Worm (Caenorhabditis elegans) whole organism, early embryonic: ENCODE results near the gene C07E3.10.
A peak's percentile ranks its signal among the peaks of the same experiment; 100 is the strongest.

Experiments
- B0310.2 ChIP-seq: sonication (generic microtip); optimal IDR thresholded peaks from 2 replicates; lab custom pipeline; 2016; ENCODE audit warnings: mild to moderate bottlenecking, missing genetic modification characterization, missing compliant biosample characterization
- F13C5.2 ChIP-seq: sonication (generic microtip); optimal IDR thresholded peaks from 2 replicates; lab custom pipeline; 2017; ENCODE audit warnings: mild to moderate bottlenecking, missing genetic modification characterization, inconsistent platforms, missing compliant biosample characterization
- aly-1 ChIP-seq: sonication (generic microtip); optimal IDR thresholded peaks from 2 replicates; lab custom pipeline; 2016; ENCODE audit warnings: missing genetic modification characterization, missing compliant biosample characterization
- ama-1 ChIP-seq: fragments of 150-350 bp; optimal IDR thresholded peaks from 2 replicates; lab custom pipeline; 2014
- ceh-13 ChIP-seq: fragments of 200-800 bp; sonication (Bioruptor generic); optimal IDR thresholded peaks from 2 replicates; lab custom pipeline; 2018; ENCODE audit warnings: mild to moderate bottlenecking, missing genetic modification characterization, missing compliant biosample characterization
- ceh-36 ChIP-seq: sonication (generic microtip); optimal IDR thresholded peaks from 2 replicates; lab custom pipeline; 2016; ENCODE audit warnings: missing genetic modification characterization, inconsistent platforms, missing compliant biosample characterization
- ets-7 ChIP-seq: sonication (generic microtip); optimal IDR thresholded peaks from 2 replicates; lab custom pipeline; 2016; ENCODE audit warnings: missing genotype, missing genetic modification characterization, missing compliant biosample characterization
- flt-1 ChIP-seq: fragments of 200-800 bp; sonication (Bioruptor generic); IDR thresholded peaks from 2 replicates; pipeline ENCODE4 v1.3.6; 2022; ENCODE audit warnings: missing genetic modification characterization, missing compliant biosample characterization
- hmbx-1 ChIP-seq: sonication (generic microtip); optimal IDR thresholded peaks from 2 replicates; lab custom pipeline; 2016; ENCODE audit warnings: mild to moderate bottlenecking, missing genetic modification characterization, missing compliant biosample characterization
- hmg-4 ChIP-seq: fragments of 200-800 bp; sonication (Bioruptor generic); optimal IDR thresholded peaks from 2 replicates; lab custom pipeline; 2018; ENCODE audit warnings: mild to moderate bottlenecking, missing genetic modification characterization, missing compliant biosample characterization
- hnd-1 ChIP-seq: sonication (generic microtip); optimal IDR thresholded peaks from 2 replicates; lab custom pipeline; 2016; ENCODE audit warnings: missing genetic modification characterization, missing compliant biosample characterization
- pes-1 ChIP-seq: fragments of 200-800 bp; sonication (Bioruptor generic); IDR thresholded peaks from 2 replicates; pipeline ENCODE4 v1.3.6; 2022; ENCODE audit warnings: missing genetic modification reagents, missing genetic modification characterization, missing compliant biosample characterization
- scrt-1 ChIP-seq: fragments of 200-800 bp; sonication (Bioruptor generic); IDR thresholded peaks from 2 replicates; pipeline ENCODE4 v1.3.6; 2022; ENCODE audit warnings: missing genetic modification characterization, missing compliant biosample characterization
- sea-1 ChIP-seq: fragments of 200-800 bp; sonication (Bioruptor generic); conservative IDR thresholded peaks from 2 replicates; pipeline ENCODE4 v1.3.6; 2022; ENCODE audit warnings: missing genetic modification characterization, missing compliant biosample characterization
- tbx-11 ChIP-seq: fragments of 200-800 bp; sonication (Bioruptor generic); IDR thresholded peaks from 2 replicates; pipeline ENCODE4 v1.3.6; 2022; ENCODE audit warnings: missing genetic modification characterization, missing compliant biosample characterization
- tbx-37 ChIP-seq: fragments of 200-800 bp; sonication (Bioruptor generic); conservative IDR thresholded peaks from 2 replicates; pipeline ENCODE4 v1.3.6; 2022; ENCODE audit warnings: missing genetic modification reagents, missing genetic modification characterization, missing compliant biosample characterization
- tra-4 ChIP-seq: sonication (generic microtip); optimal IDR thresholded peaks from 2 replicates; lab custom pipeline; 2017; ENCODE audit warnings: missing genetic modification characterization, missing compliant biosample characterization

C07E3.10 gene

DNA sequence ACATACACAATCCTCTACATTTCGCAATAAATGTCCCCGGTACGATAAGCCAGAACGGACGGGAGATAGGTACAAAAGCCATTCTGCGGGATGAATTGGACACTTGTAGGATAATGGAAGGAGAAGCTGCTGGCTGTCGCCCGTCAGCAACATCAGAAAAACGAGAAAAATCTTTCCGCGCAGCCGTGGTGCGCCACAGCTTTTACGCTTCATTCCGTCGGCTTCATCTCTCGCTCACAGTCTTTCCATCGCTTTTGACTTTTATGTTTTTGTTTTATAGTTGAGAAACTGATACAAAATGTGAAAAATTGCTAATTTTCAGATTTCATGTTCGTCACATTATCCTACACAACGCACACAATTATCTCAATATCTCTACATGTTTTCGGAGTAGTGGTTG lies at the start of gene C07E3.10:
Gene C07E3.10 (plus strand): TSS at position 301 of the 400 bp plus-strand sequence.
- TF ChIP-seq ceh-36 (tag; lab: Kevin White, UChicago) = no peak
- TF ChIP-seq ets-7 (tag; lab: Kevin White, UChicago) = no peak
- no peak for TF ChIP-seq hmbx-1 (tag; lab: Kevin White, UChicago)
- no peak for TF ChIP-seq B0310.2 (tag; lab: Kevin White, UChicago)
- no peak for TF ChIP-seq scrt-1 (GFP tag; lab: Robert Waterston, UW)
- TF ChIP-seq sea-1 (GFP tag; lab: Robert Waterston, UW) = no peak
- no peak for TF ChIP-seq flt-1 (GFP tag; lab: Robert Waterston, UW)
- no peak for TF ChIP-seq ama-1
- TF ChIP-seq ceh-13 = no peak
- no peak for TF ChIP-seq tbx-37 (GFP tag; lab: Robert Waterston, UW)
- no peak for TF ChIP-seq tra-4 (tag; lab: Kevin White, UChicago)
- no peak for TF ChIP-seq aly-1 (tag; lab: Kevin White, UChicago)
- no peak for TF ChIP-seq hnd-1 (tag; lab: Kevin White, UChicago)
- TF ChIP-seq pes-1 (GFP tag; lab: Robert Waterston, UW) = no peak

DNA sequence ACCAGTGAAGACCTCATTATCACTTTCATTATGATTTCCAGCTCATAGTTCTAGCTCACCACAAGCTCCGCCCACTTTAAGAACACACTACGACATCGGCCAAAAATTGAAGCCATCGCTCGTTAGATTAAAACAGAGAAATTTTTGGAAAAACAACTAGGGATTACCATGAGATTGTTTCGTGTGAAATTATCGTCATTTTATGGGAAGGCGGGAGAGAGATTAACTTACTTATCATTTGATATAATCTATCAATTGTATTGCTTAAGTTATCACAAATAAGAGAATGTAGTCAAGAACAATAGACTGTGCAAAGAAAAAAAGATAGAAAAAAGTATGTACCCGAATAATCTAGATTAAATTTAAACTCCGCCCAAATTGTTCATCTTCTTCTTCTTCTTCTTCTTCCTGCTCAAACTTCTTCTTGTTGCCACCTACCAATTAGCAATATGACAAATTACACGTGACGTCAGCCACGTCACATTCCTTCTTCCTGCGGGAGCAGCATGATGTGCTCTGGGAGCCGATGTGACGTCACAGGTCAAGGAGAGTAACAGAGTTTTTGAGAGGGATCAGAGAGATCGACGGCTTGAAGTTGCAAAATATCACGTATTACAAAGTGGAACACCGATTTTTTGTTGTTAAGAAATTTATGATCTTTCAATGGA lies 46.0 kb upstream of the C07E3.10 start, which contains the start of gene nep-26:
Gene nep-26 (minus strand): TSS at position 51 of the 668 bp plus-strand sequence.
- TF ChIP-seq ama-1 = no peak

- no peak for TF ChIP-seq tra-4 (tag; lab: Kevin White, UChicago)
- peak; percentile 54; the same call in 1 of the 2 replicates for TF ChIP-seq pes-1 (GFP tag; lab: Robert Waterston, UW)
- TF ChIP-seq F13C5.2 (tag; lab: Kevin White, UChicago) = peak; percentile 88
- TF ChIP-seq tbx-37 (GFP tag; lab: Robert Waterston, UW) = peak; percentile 54; the same call in 1 of the 2 replicates
Measured at ce11 chrII:10300954-10301353, 45.2 kb upstream of the C07E3.10 start, which contains the start of gene mdt-22. TSS of gene mdt-22 (plus strand) at chrII:10301216.

DNA sequence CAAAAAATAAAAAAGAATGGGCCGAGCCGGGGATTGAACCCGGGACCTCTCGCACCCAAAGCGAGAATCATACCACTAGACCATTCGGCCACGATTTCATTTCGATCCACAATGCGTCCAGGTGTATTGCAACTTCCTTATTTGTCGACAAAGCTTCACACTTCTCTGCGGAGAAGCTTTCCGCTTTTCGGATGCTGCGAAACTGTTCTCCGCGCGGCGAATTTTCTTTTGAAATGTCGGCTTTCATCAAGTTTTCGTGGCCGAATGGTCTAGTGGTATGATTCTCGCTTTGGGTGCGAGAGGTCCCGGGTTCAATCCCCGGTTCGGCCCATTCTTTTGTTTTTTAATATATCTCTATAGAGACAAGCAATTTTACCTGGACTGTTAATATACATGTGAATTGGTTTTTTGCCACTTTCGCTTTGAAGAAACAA lies 44.0 kb upstream of the C07E3.10 start:
- 0 out of 2 replicates have a peak, but pooled peaks have one; percentile 37 for TF ChIP-seq tbx-11

- TF ChIP-seq tbx-37 (GFP tag; lab: Robert Waterston, UW) = no peak
- TF ChIP-seq ceh-13 = no peak
- TF ChIP-seq B0310.2 (tag; lab: Kevin White, UChicago) = no peak
Measured at ce11 chrII:10302646-10303045, 43.5 kb upstream of the C07E3.10 start, which contains the start of gene clpp-1. TSS of gene clpp-1 (minus strand) at chrII:10302842.

ce11 chrII:10303663-10304115 lies 42.5 kb upstream of the C07E3.10 start, which contains the start of gene vha-9:
TSS of gene vha-9 (minus strand) at chrII:10303713.
- TF ChIP-seq scrt-1 (GFP tag; lab: Robert Waterston, UW) (peak; percentile 29; the same call in 1 of the 2 replicates), ama-1 (no peak), F13C5.2 (tag; lab: Kevin White, UChicago) (peak; percentile 36), ceh-13 (no peak), tbx-37 (GFP tag; lab: Robert Waterston, UW) (no peak), tbx-11 (no peak), ets-7 (tag; lab: Kevin White, UChicago) (no peak), sea-1 (GFP tag; lab: Robert Waterston, UW) (no peak), pes-1 (GFP tag; lab: Robert Waterston, UW) (no peak; the same call in 1 of the 2 replicates), hmg-4 (GFP tag; lab: Kevin White, UChicago) (peak; percentile 43), aly-1 (tag; lab: Kevin White, UChicago) (no peak), B0310.2 (tag; lab: Kevin White, UChicago) (no peak), tra-4 (tag; lab: Kevin White, UChicago) (no peak), hmbx-1 (tag; lab: Kevin White, UChicago) (no peak), ceh-36 (tag; lab: Kevin White, UChicago) (peak; percentile 67), flt-1 (GFP tag; lab: Robert Waterston, UW) (no peak), hnd-1 (tag; lab: Kevin White, UChicago) (no peak)

ce11 chrII:10304736-10305135 lies 41.4 kb upstream of the C07E3.10 start:
- TF ChIP-seq scrt-1 (GFP tag; lab: Robert Waterston, UW) = 0 out of 2 replicates have a peak, but pooled peaks have one; percentile 56

DNA sequence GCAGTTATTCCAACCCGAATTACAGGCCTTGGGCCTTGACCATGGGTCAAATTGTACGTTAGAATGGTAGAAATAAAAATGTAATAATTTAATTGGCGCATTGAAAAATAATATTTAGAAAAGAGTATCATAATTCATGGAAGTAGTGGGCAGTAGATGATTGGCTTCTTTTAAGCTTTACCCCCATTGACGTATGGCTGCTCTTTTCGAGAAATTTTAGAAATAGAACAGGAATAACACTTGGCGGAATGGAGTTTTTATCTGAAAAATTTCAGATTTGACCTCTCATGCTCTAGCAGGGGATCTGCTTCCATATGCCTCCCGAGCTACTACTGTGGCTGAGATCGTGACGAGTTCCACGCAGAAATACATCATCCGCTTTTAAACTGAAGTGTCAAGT lies 37.4 kb upstream of the C07E3.10 start, which contains the start of gene gcy-4:
Gene gcy-4 (minus strand): TSS at position 101 of the 400 bp plus-strand sequence.
- no peak for TF ChIP-seq hmbx-1 (tag; lab: Kevin White, UChicago)
- TF ChIP-seq tbx-37 (GFP tag; lab: Robert Waterston, UW) = no peak
- TF ChIP-seq hmg-4 (GFP tag; lab: Kevin White, UChicago) = no peak

ce11 chrII:10309337-10309736 lies 36.8 kb upstream of the C07E3.10 start, which contains the start of gene ZK970.8:
TSS of gene ZK970.8 (plus strand) at chrII:10309637.
- no peak for TF ChIP-seq sea-1 (GFP tag; lab: Robert Waterston, UW)
- no peak for TF ChIP-seq tbx-11
- TF ChIP-seq tbx-37 (GFP tag; lab: Robert Waterston, UW) = no peak
- TF ChIP-seq flt-1 (GFP tag; lab: Robert Waterston, UW) = no peak
- TF ChIP-seq B0310.2 (tag; lab: Kevin White, UChicago) = no peak
- no peak for TF ChIP-seq pes-1 (GFP tag; lab: Robert Waterston, UW)
- no peak for TF ChIP-seq F13C5.2 (tag; lab: Kevin White, UChicago)
- TF ChIP-seq tra-4 (tag; lab: Kevin White, UChicago) = no peak
- no peak for TF ChIP-seq ceh-13
- TF ChIP-seq ceh-36 (tag; lab: Kevin White, UChicago) = no peak
- no peak for TF ChIP-seq hmg-4 (GFP tag; lab: Kevin White, UChicago)
- TF ChIP-seq hmbx-1 (tag; lab: Kevin White, UChicago) = no peak
- TF ChIP-seq ama-1 = no peak
- no peak for TF ChIP-seq aly-1 (tag; lab: Kevin White, UChicago)
- TF ChIP-seq scrt-1 (GFP tag; lab: Robert Waterston, UW) = no peak
- TF ChIP-seq hnd-1 (tag; lab: Kevin White, UChicago) = no peak
- no peak for TF ChIP-seq ets-7 (tag; lab: Kevin White, UChicago)
